Worm (Caenorhabditis elegans): Measurements from ENCODE around the gene cit-1.1.

ce11 chrIII:7979659-7980058 lies 30.0 kb downstream of the cit-1.1 start, which contains the start of gene clp-1:
- TF ChIP-seq tab-1 (GFP tag; IDR thresholded peaks at IDR 0.05), result no peak
- no peak for TF ChIP-seq cog-1 (tag; optimal IDR thresholded peaks at IDR 0.05)
- no peak for TF ChIP-seq ref-1 (GFP tag; conservative IDR thresholded peaks at IDR 0.05)
- no peak for TF ChIP-seq med-1 (GFP tag; optimal IDR thresholded peaks at IDR 0.05; ENCODE audit: insufficient read depth)

Measured in whole organism, midembryonic.